Worm (Caenorhabditis elegans): Measurements from ENCODE around the gene nspd-4.
A peak's percentile ranks its signal among the peaks of the same experiment; 100 is the strongest.

DNA sequence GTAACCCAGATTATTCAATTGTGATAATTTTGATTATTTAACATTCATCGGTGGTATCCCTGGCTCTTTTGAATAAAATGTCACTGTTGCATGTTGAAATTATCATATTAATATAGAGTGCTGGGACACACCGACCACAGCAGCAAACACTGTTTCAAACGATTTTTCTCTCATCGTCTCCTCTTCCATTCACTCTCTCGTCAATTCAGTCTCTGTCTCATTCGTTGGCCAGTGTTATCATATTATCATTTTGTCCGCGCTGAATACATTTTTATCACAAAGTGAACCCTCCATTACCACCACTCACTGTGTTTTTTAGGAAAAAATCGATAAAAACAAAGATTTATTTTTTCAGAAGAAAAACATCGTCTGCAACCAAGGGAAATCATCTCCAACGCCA lies 14.7 kb downstream of the nspd-4 start:
- TF ChIP-seq flt-1 (GFP tag; IDR thresholded peaks at IDR 0.05) (no peak), cog-1 (tag; optimal IDR thresholded peaks at IDR 0.05) (no peak), ztf-23 (GFP tag; IDR thresholded peaks at IDR 0.05) (0 out of 2 replicates have a peak, but pooled peaks have one; percentile 24), ztf-29 (GFP tag; IDR thresholded peaks at IDR 0.05) (no peak), med-1 (GFP tag; optimal IDR thresholded peaks at IDR 0.05; ENCODE audit: insufficient read depth) (no peak)
